Fruit fly (Drosophila melanogaster): ENCODE results near the gene CG9044.
A peak's percentile ranks its signal among the peaks of the same experiment; 100 is the strongest.

The CG9044 gene

dm6 chr2L:5948775-5949526 is at the start of gene CG9044:
CG9044 (plus strand) TSS chr2L:5949450.
- peak; percentile 9 for TF ChIP-seq CG17801 (GFP tag; optimal IDR thresholded peaks at IDR 0.05; ENCODE audit: partially characterized antibody)

- no peak for TF ChIP-seq CG17801 (GFP tag; optimal IDR thresholded peaks at IDR 0.05; ENCODE audit: partially characterized antibody)
Observed at dm6 chr2L:5901553-5901952, 47.7 kb upstream of the CG9044 start.

dm6 chr2L:5902898-5903297 is 46.4 kb upstream of the CG9044 start:
- no peak for TF ChIP-seq CG17801 (GFP tag; optimal IDR thresholded peaks at IDR 0.05; ENCODE audit: partially characterized antibody)

- no peak for TF ChIP-seq CG17801 (GFP tag; optimal IDR thresholded peaks at IDR 0.05; ENCODE audit: partially characterized antibody)
Observed at dm6 chr2L:5904585-5904984, 44.7 kb upstream of the CG9044 start, which contains the start of gene CG9021. CG9021 (minus strand) TSS chr2L:5904689.

dm6 chr2L:5906893-5907850 is 42.1 kb upstream of the CG9044 start, which contains the start of gene bchs:
bchs (plus strand) TSS chr2L:5907169.
- TF ChIP-seq CG17801 (GFP tag; optimal IDR thresholded peaks at IDR 0.05; ENCODE audit: partially characterized antibody): no peak

- no peak for TF ChIP-seq CG17801 (GFP tag; optimal IDR thresholded peaks at IDR 0.05; ENCODE audit: partially characterized antibody)
Observed at dm6 chr2L:5910189-5910588, 39.1 kb upstream of the CG9044 start, which contains the start of gene CG14000. CG14000 (minus strand) TSS chr2L:5910289.

dm6 chr2L:5923603-5924138 is 25.6 kb upstream of the CG9044 start, which contains the start of gene CG9016:
CG9016 (minus strand) TSS chr2L:5923653.
- no peak for TF ChIP-seq CG17801 (GFP tag; optimal IDR thresholded peaks at IDR 0.05; ENCODE audit: partially characterized antibody)

- no peak for TF ChIP-seq CG17801 (GFP tag; optimal IDR thresholded peaks at IDR 0.05; ENCODE audit: partially characterized antibody)
Observed at dm6 chr2L:5925164-5925563, 24.1 kb upstream of the CG9044 start.

dm6 chr2L:5925637-5926036 is 23.6 kb upstream of the CG9044 start, which contains the start of gene dsf:
dsf (plus strand) TSS chr2L:5925937.
- no peak for TF ChIP-seq CG17801 (GFP tag; optimal IDR thresholded peaks at IDR 0.05; ENCODE audit: partially characterized antibody)

dm6 chr2L:5927363-5927762 is 21.9 kb upstream of the CG9044 start:
- no peak for TF ChIP-seq CG17801 (GFP tag; optimal IDR thresholded peaks at IDR 0.05; ENCODE audit: partially characterized antibody)

dm6 chr2L:5943229-5944078 is 5.8 kb upstream of the CG9044 start, which contains the start of the genes Sfp26Ad and Gpdh1:
Sfp26Ad (minus strand) TSS chr2L:5943304.
Gpdh1 (plus strand) TSS chr2L:5943643.
- TF ChIP-seq CG17801 (GFP tag; optimal IDR thresholded peaks at IDR 0.05; ENCODE audit: partially characterized antibody): peak; percentile 80

dm6 chr2L:5944305-5945282 is 4.7 kb upstream of the CG9044 start:
- TF ChIP-seq CG17801 (GFP tag; optimal IDR thresholded peaks at IDR 0.05; ENCODE audit: partially characterized antibody): no peak
